Worm (Caenorhabditis elegans): Measurements from ENCODE around the gene fbxa-144.

- TF ChIP-seq ceh-31 (tag; optimal IDR thresholded peaks at IDR 0.05), result no peak
- no peak for TF ChIP-seq lin-11 (tag; optimal IDR thresholded peaks at IDR 0.05)
- no peak for TF ChIP-seq pqm-1 (tag; optimal IDR thresholded peaks at IDR 0.05)
Observed at ce11 chrV:16163719-16164118, 31.1 kb upstream of the fbxa-144 start, which contains the start of gene F10A3.12.
